Worm (Caenorhabditis elegans): Measurements from ENCODE around the gene kdin-1.

DNA sequence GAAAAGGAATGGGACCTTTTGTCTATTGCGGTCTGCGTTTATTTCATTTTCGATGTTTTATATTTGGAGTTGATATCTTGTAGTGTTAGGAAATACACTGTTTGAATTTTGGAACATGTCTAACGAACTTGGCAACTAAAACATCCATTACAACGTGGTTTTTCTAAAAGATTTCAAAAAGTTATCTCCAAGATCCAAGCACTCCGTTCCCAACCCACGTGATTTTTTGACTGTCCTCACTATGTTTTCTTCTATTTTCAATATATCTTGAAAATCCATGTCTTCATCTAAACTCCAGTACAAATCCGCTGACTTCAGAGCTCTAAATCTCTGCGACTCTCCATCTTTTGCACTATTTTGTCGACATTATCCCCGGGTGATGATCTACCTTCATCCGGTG, 36.8 kb upstream of the kdin-1 start, which contains the start of gene F13H10.9:
- TF ChIP-seq ztf-11 (tag; optimal IDR thresholded peaks at IDR 0.05) (no peak), sea-2 (GFP tag; optimal IDR thresholded peaks at IDR 0.05) (no peak), fkh-10 (GFP tag; optimal IDR thresholded peaks at IDR 0.05) (no peak), snpc-4 (tag; optimal IDR thresholded peaks at IDR 0.05) (no peak), unc-39 (tag; optimal IDR thresholded peaks at IDR 0.05) (no peak), nhr-237 (tag; optimal IDR thresholded peaks at IDR 0.05) (no peak)

All from whole organism, L3 larva.